Worm (Caenorhabditis elegans): ENCODE results near the gene D2096.5.

Gene D2096.5

ce11 chrIV:8379278-8379677, 19.7 kb upstream of the D2096.5 start, which contains the start of gene nap-1 (continued):
- TF ChIP-seq mxl-2 (GFP tag; conservative IDR thresholded peaks at IDR 0.05) (no peak), lin-1 (GFP tag; IDR thresholded peaks at IDR 0.05) (no peak), ceh-28 (tag; optimal IDR thresholded peaks at IDR 0.05) (no peak), nhr-77 (tag; optimal IDR thresholded peaks at IDR 0.05) (peak; percentile 83), zfp-3 (GFP tag; conservative IDR thresholded peaks at IDR 0.05) (no peak), madf-5 (GFP tag; IDR thresholded peaks at IDR 0.05) (no peak), hif-1 (tag; optimal IDR thresholded peaks at IDR 0.05) (peak in 1 of 2 experiments; percentile 40), rbr-2 (tag; optimal IDR thresholded peaks at IDR 0.05) (peak; percentile 57), lin-39 (tag; optimal IDR thresholded peaks at IDR 0.05) (no peak), zip-11 (GFP tag; IDR thresholded peaks at IDR 0.05) (no peak), nhr-237 (tag; optimal IDR thresholded peaks at IDR 0.05) (no peak), pqm-1 (tag; optimal IDR thresholded peaks at IDR 0.05) (peak; percentile 20), ama-1 (optimal IDR thresholded peaks at IDR 0.05) (no peak), snpc-1.2 (GFP tag; IDR thresholded peaks at IDR 0.05) (no peak), attf-4 (tag; optimal IDR thresholded peaks at IDR 0.05) (no peak), saeg-2 (GFP tag; IDR thresholded peaks at IDR 0.05) (no peak), ctbp-1 (GFP tag; IDR thresholded peaks at IDR 0.05) (no peak), dmd-9 (GFP tag; IDR thresholded peaks at IDR 0.05) (no peak), nhr-10 (tag; optimal IDR thresholded peaks at IDR 0.05) (no peak), egl-27 (tag; optimal IDR thresholded peaks at IDR 0.05) (no peak), T26A8.4 (GFP tag; IDR thresholded peaks at IDR 0.05) (peak; percentile 23; the same call in 1 of the 2 replicates), ceh-20 (GFP tag; IDR thresholded peaks at IDR 0.05) (no peak), R02D3.7 (tag; optimal IDR thresholded peaks at IDR 0.05) (peak; percentile 91), Y5F2A.4 (GFP tag; optimal IDR thresholded peaks at IDR 0.05) (no peak), gei-8 (GFP tag; optimal IDR thresholded peaks at IDR 0.05) (no peak), ceh-82 (tag; optimal IDR thresholded peaks at IDR 0.05) (no peak), spr-3 (GFP tag; optimal IDR thresholded peaks at IDR 0.05) (no peak), mep-1 (tag; optimal IDR thresholded peaks at IDR 0.05) (peak; percentile 87), mxl-3 (GFP tag; optimal IDR thresholded peaks at IDR 0.05) (no peak), F26F4.8 (GFP tag; conservative IDR thresholded peaks at IDR 0.05) (no peak), zfp-2 (tag; optimal IDR thresholded peaks at IDR 0.05) (no peak), F49E8.2 (tag; optimal IDR thresholded peaks at IDR 0.05; ENCODE audit: borderline replicate concordance) (no peak), zag-1 (tag; optimal IDR thresholded peaks at IDR 0.05) (no peak), nhr-111 (GFP tag; optimal IDR thresholded peaks at IDR 0.05) (no peak), lsy-2 (tag; optimal IDR thresholded peaks at IDR 0.05) (peak; percentile 46 to 92), pha-4 (GFP tag; IDR thresholded peaks at IDR 0.05) (no peak), pha-4 (tag; optimal IDR thresholded peaks at IDR 0.05) (peak; percentile 95), cey-2 (tag; optimal IDR thresholded peaks at IDR 0.05; ENCODE audit: borderline replicate concordance, insufficient read depth) (no peak), egl-43 (GFP tag; IDR thresholded peaks at IDR 0.05) (no peak), ceh-44 (GFP tag; IDR thresholded peaks at IDR 0.05) (no peak), nhr-25 (tag; optimal IDR thresholded peaks at IDR 0.05; ENCODE audit: borderline replicate concordance, insufficient read depth) (peak; percentile 21), T20F7.1 (GFP tag; optimal IDR thresholded peaks at IDR 0.05) (peak; percentile 73), nhr-11 (tag; optimal IDR thresholded peaks at IDR 0.05) (peak; percentile 2), dpl-1 (GFP tag; optimal IDR thresholded peaks at IDR 0.05) (peak; percentile 67), F44E2.7 (GFP tag; IDR thresholded peaks at IDR 0.05) (no peak), aha-1 (tag) (peak; percentile 39), hlh-30 (tag; optimal IDR thresholded peaks at IDR 0.05; ENCODE audit: insufficient read depth) (peak; percentile 78), ztf-11 (tag; optimal IDR thresholded peaks at IDR 0.05) (no peak), Y48G9A.11 (GFP tag; IDR thresholded peaks at IDR 0.05) (no peak), nhr-48 (tag; optimal IDR thresholded peaks at IDR 0.05) (no peak), duxl-1 (tag; optimal IDR thresholded peaks at IDR 0.05; ENCODE audit: poor library complexity) (no peak), madf-9 (GFP tag; conservative IDR thresholded peaks at IDR 0.05) (no peak)
